Fruit fly (Drosophila melanogaster) whole organism, adult: ENCODE data around the gene Srx.

Source experiments
- CG11617 ChIP-seq: fragments of 200-800 bp; sonication (Bioruptor generic); optimal IDR thresholded peaks from 2 replicates; lab custom pipeline; 2017; ENCODE audit warnings: mild to moderate bottlenecking, missing biosample characterization, missing genetic modification reagents, missing genetic modification characterization
- CG12768 ChIP-seq: fragments of 200-800 bp; sonication (Bioruptor generic); optimal IDR thresholded peaks from 2 replicates; lab custom pipeline; 2017; ENCODE audit warnings: missing biosample characterization, missing genetic modification characterization, mild to moderate bottlenecking, moderate library complexity, missing genetic modification reagents
- CG14711 ChIP-seq: fragments of 200-800 bp; sonication (Bioruptor generic); optimal IDR thresholded peaks from 2 replicates; lab custom pipeline; 2018; ENCODE audit warnings: missing biosample characterization, mild to moderate bottlenecking, missing genetic modification characterization, moderate library complexity
- CG1620 ChIP-seq: fragments of 200-800 bp; sonication (Bioruptor generic); optimal IDR thresholded peaks from 2 replicates; lab custom pipeline; 2016; ENCODE audit warnings: missing biosample characterization, missing genetic modification characterization
- CG33017 ChIP-seq: fragments of 200-800 bp; sonication (Bioruptor generic); optimal IDR thresholded peaks from 2 replicates; lab custom pipeline; 2018; ENCODE audit warnings: missing biosample characterization, mild to moderate bottlenecking, missing genetic modification characterization, moderate library complexity
- CG5204 ChIP-seq: fragments of 200-800 bp; sonication (Bioruptor generic); optimal IDR thresholded peaks from 2 replicates; lab custom pipeline; 2016; ENCODE audit warnings: missing biosample characterization, missing genetic modification characterization
- CG7045 ChIP-seq: fragments of 200-800 bp; sonication (Bioruptor generic); optimal IDR thresholded peaks from 2 replicates; lab custom pipeline; 2017; ENCODE audit warnings: missing biosample characterization, mild to moderate bottlenecking, missing genetic modification characterization
- CG7101 ChIP-seq: fragments of 200-800 bp; sonication (Bioruptor generic); optimal IDR thresholded peaks from 2 replicates; lab custom pipeline; 2018; ENCODE audit warnings: missing biosample characterization, mild to moderate bottlenecking, missing genetic modification characterization, moderate library complexity
- Clk ChIP-seq: fragments of 200-800 bp; sonication (Bioruptor generic); optimal IDR thresholded peaks from 2 replicates; lab custom pipeline; 2017; ENCODE audit warnings: missing biosample characterization, missing genetic modification characterization
- Crg-1 ChIP-seq: fragments of 200-800 bp; sonication (Bioruptor generic); optimal IDR thresholded peaks from 2 replicates; lab custom pipeline; 2016; ENCODE audit warnings: missing biosample characterization, missing genetic modification characterization
- Hr96 ChIP-seq: fragments of 200-800 bp; sonication (Bioruptor generic); optimal IDR thresholded peaks from 2 replicates; lab custom pipeline; 2016; ENCODE audit warnings: missing biosample characterization, missing genetic modification characterization
- Mnt ChIP-seq: fragments of 200-800 bp; sonication (Bioruptor generic); optimal IDR thresholded peaks from 2 replicates; lab custom pipeline; 2016; ENCODE audit warnings: missing biosample characterization, mild to moderate bottlenecking, missing genetic modification characterization
- bab1 ChIP-seq: fragments of 200-800 bp; sonication (Bioruptor generic); optimal IDR thresholded peaks from 3 replicates; lab custom pipeline; 2019; ENCODE audit warnings: missing biosample characterization, mild to moderate bottlenecking, missing genetic modification characterization, moderate library complexity
- cic ChIP-seq: fragments of 200-800 bp; sonication (Bioruptor generic); optimal IDR thresholded peaks from 2 replicates; lab custom pipeline; 2017; ENCODE audit warnings: missing biosample characterization, mild to moderate bottlenecking, missing genetic modification characterization, moderate library complexity
- cnc ChIP-seq, 2 experiments: fragments of >200 bp; optimal IDR thresholded peaks; 2 replicates each; lab custom pipeline; 2017
- kay ChIP-seq: fragments of 200-800 bp; sonication (Bioruptor generic); peaks from one replicate; lab custom pipeline; 2016; ENCODE audit warnings: missing biosample characterization, missing genetic modification characterization, borderline replicate concordance
- ovo ChIP-seq: fragments of 200-800 bp; sonication (Bioruptor generic); optimal IDR thresholded peaks from 2 replicates; lab custom pipeline; 2016; ENCODE audit warnings: missing biosample characterization, missing genetic modification characterization
- pad ChIP-seq: fragments of 200-800 bp; sonication (Bioruptor generic); optimal IDR thresholded peaks from 3 replicates; lab custom pipeline; 2017; ENCODE audit warnings: missing biosample characterization, missing genetic modification characterization, mild to moderate bottlenecking, moderate library complexity, missing genetic modification reagents
- tj ChIP-seq: fragments of 200-800 bp; sonication (Bioruptor generic); optimal IDR thresholded peaks from 3 replicates; lab custom pipeline; 2017; ENCODE audit warnings: missing biosample characterization, mild to moderate bottlenecking, missing genetic modification characterization, moderate library complexity
- toe ChIP-seq: fragments of 200-800 bp; sonication (Bioruptor generic); optimal IDR thresholded peaks from 2 replicates; lab custom pipeline; 2016; ENCODE audit warnings: missing biosample characterization, missing genetic modification characterization

Srx gene

DNA sequence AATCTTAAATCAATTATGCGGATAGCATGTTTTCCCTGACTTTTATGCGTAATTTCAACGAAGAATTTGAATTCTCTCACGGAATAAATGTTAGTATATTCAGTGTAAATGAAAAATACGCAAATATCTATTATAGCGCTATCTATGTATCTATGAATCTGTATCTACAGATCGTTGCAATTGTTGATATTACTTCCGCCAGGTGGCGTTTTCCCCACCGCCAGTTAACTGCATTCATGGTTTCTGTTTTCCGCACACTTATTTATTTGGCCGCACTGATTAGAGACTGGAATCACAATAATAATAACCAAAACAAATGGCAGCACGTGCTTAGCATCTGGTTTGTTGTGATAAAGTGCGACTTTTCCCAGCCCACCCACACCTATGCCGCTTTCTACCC, 26.0 kb downstream of the Srx start:
- TF ChIP-seq Crg-1 (GFP tag; lab: Kevin White, UChicago) (no peak), tj (GFP tag; lab: Kevin White, UChicago) (no peak), kay (GFP tag; lab: Kevin White, UChicago) (no peak), CG33017 (tag; lab: Kevin White, UChicago) (no peak), CG5204 (GFP tag; lab: Kevin White, UChicago) (no peak), Mnt (no peak), cnc (optimal IDR thresholded peaks at IDR 0.05; lab: Kevin White, UChicago) (no peak), Clk (GFP tag; lab: Kevin White, UChicago) (no peak), CG14711 (tag; lab: Kevin White, UChicago) (no peak), bab1 (GFP tag; lab: Kevin White, UChicago) (no peak), CG1620 (GFP tag; lab: Kevin White, UChicago) (no peak), CG7045 (GFP tag; lab: Kevin White, UChicago) (no peak), CG7101 (no peak), pad (GFP tag; lab: Kevin White, UChicago) (no peak), toe (GFP tag; lab: Kevin White, UChicago) (no peak), CG11617 (GFP tag; lab: Kevin White, UChicago) (no peak), Hr96 (GFP tag; lab: Kevin White, UChicago) (no peak), CG12768 (GFP tag; lab: Kevin White, UChicago) (no peak)

DNA sequence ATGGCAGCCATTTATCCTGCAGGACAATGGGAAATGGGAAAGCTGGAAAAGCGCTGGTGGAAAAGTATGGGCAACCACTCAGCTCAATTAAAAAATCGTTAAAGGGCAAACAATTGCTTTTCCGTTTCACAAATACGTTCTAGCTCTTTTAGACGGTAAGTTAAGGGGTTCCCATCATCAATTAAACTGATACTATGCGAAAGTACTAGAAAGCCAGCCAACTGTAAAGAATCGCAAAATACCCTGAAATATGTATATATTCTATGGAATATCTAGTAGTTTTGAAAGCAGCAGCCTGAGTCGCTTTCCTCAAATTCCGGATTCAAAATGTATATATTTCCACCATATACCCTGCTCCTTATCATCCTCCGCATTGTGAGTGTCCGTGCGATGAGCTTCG, 26.6 kb downstream of the Srx start, which contains the start of gene CG12985:
Gene CG12985 (plus strand): TSS at position 301 of the 400 bp plus-strand sequence.
- TF ChIP-seq CG5204 (GFP tag; lab: Kevin White, UChicago) (no peak), CG7101 (no peak), Clk (GFP tag; lab: Kevin White, UChicago) (no peak), tj (GFP tag; lab: Kevin White, UChicago) (no peak), CG11617 (GFP tag; lab: Kevin White, UChicago) (no peak), CG1620 (GFP tag; lab: Kevin White, UChicago) (no peak), Mnt (no peak), Crg-1 (GFP tag; lab: Kevin White, UChicago) (no peak), CG14711 (tag; lab: Kevin White, UChicago) (no peak), pad (GFP tag; lab: Kevin White, UChicago) (no peak), CG12768 (GFP tag; lab: Kevin White, UChicago) (no peak)

DNA sequence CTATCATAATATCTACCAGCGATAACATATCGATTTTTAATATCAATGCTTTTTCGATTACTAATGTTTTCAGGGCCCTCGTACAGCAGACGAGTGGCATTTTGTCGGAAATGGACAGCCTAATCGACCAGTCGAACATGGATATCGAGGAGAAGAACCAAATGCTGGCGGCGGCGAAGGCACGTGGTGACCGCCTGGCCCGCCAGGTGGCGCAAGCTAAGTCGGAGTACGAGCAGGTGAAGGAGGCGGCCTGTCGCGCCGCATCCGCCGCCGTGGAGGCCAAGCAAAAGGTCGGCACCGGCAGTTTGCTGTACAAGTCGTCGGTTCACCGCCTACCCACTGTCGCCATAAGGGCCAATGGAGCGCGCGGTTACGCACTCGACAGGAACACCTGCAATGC, 27.8 kb downstream of the Srx start:
- TF ChIP-seq CG1620 (GFP tag; lab: Kevin White, UChicago) (no peak), kay (GFP tag; lab: Kevin White, UChicago) (no peak), tj (GFP tag; lab: Kevin White, UChicago) (no peak), CG33017 (tag; lab: Kevin White, UChicago) (no peak), CG11617 (GFP tag; lab: Kevin White, UChicago) (no peak), cnc (optimal IDR thresholded peaks at IDR 0.05; lab: Kevin White, UChicago) (no peak), toe (GFP tag; lab: Kevin White, UChicago) (no peak), Mnt (no peak), ovo (GFP tag; lab: Kevin White, UChicago) (no peak), CG5204 (GFP tag; lab: Kevin White, UChicago) (no peak), Clk (GFP tag; lab: Kevin White, UChicago) (no peak), CG7045 (GFP tag; lab: Kevin White, UChicago) (no peak)

DNA sequence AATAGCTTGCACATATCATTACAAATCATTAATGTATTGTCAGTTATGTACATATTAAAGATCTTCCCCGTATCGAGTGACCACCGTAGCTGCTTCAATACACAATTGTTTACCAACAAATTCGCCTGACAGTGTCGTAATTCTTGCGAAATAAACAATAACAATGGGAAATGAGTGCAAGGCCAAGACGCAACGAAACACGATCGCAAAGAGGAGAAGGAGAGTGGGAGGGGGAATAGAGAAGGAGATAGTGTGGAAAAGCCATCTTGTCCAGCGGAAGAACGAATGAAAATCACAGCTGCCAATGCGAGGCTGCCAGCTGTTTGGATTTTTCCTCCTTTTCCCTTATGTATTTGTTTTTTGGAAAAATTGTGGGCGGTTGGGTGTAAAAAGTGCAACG, 28.5 kb downstream of the Srx start:
- TF ChIP-seq CG14711 (tag; lab: Kevin White, UChicago) (peak; percentile 75), cnc (optimal IDR thresholded peaks at IDR 0.05; lab: Kevin White, UChicago) (no peak), toe (GFP tag; lab: Kevin White, UChicago) (no peak), Crg-1 (GFP tag; lab: Kevin White, UChicago) (no peak), kay (GFP tag; lab: Kevin White, UChicago) (no peak), CG5204 (GFP tag; lab: Kevin White, UChicago) (no peak), tj (GFP tag; lab: Kevin White, UChicago) (peak; percentile 58), CG7101 (no peak), pad (GFP tag; lab: Kevin White, UChicago) (no peak), Clk (GFP tag; lab: Kevin White, UChicago) (no peak), Hr96 (GFP tag; lab: Kevin White, UChicago) (no peak), bab1 (GFP tag; lab: Kevin White, UChicago) (no peak), Mnt (no peak), CG7045 (GFP tag; lab: Kevin White, UChicago) (no peak), ovo (GFP tag; lab: Kevin White, UChicago) (no peak), CG12768 (GFP tag; lab: Kevin White, UChicago) (no peak)

- no peak for TF ChIP-seq tj (GFP tag; lab: Kevin White, UChicago)
- no peak for TF ChIP-seq cic (GFP tag; lab: Kevin White, UChicago)
- no peak for TF ChIP-seq cnc (optimal IDR thresholded peaks at IDR 0.05; lab: Kevin White, UChicago)
- TF ChIP-seq kay (GFP tag; lab: Kevin White, UChicago), result no peak
- no peak for TF ChIP-seq pad (GFP tag; lab: Kevin White, UChicago)
- no peak for TF ChIP-seq bab1 (GFP tag; lab: Kevin White, UChicago)
Measured at dm6 chrX:17886107-17886448, 29.3 kb downstream of the Srx start.

dm6 chrX:17886449-17887207, 29.9 kb downstream of the Srx start:
- no peak for TF ChIP-seq Hr96 (GFP tag; lab: Kevin White, UChicago)
- TF ChIP-seq CG14711 (tag; lab: Kevin White, UChicago), result no peak
- TF ChIP-seq CG11617 (GFP tag; lab: Kevin White, UChicago), result peak; percentile 38
- peak; percentile 37 for TF ChIP-seq tj (GFP tag; lab: Kevin White, UChicago)
- peak; percentile 75 for TF ChIP-seq Mnt
- TF ChIP-seq cnc (optimal IDR thresholded peaks at IDR 0.05; lab: Kevin White, UChicago), result no peak
- peak; percentile 38 for TF ChIP-seq pad (GFP tag; lab: Kevin White, UChicago)
